Worm (Caenorhabditis elegans) whole organism, L3 larva: ENCODE measurements around the gene rpl-5.

ENCODE experiments used
- ZK546.5 ChIP-seq: sonication (generic microtip); optimal IDR thresholded peaks from 2 replicates; lab custom pipeline; 2017; ENCODE audit warnings: missing biosample characterization, missing genetic modification characterization
- aly-2 ChIP-seq: fragments of 150-350 bp; optimal IDR thresholded peaks from 2 replicates; lab custom pipeline; 2014; ENCODE audit warnings: missing biosample characterization, missing genetic modification characterization
- ama-1 ChIP-seq: fragments of 150-350 bp; optimal IDR thresholded peaks from 2 replicates; lab custom pipeline; 2018
- ceh-16 ChIP-seq: sonication (generic microtip); optimal IDR thresholded peaks from 2 replicates; lab custom pipeline; 2017; ENCODE audit warnings: missing biosample characterization, missing genetic modification characterization
- ceh-28 ChIP-seq: fragments of 150-350 bp; optimal IDR thresholded peaks from 2 replicates; lab custom pipeline; 2014; ENCODE audit warnings: missing biosample characterization, missing genetic modification reagents, missing genetic modification characterization
- ceh-82 ChIP-seq: fragments of 150-350 bp; optimal IDR thresholded peaks from 2 replicates; lab custom pipeline; 2014; ENCODE audit warnings: missing biosample characterization, missing genetic modification characterization
- daf-12 ChIP-seq: fragments of 150-350 bp; optimal IDR thresholded peaks from 2 replicates; lab custom pipeline; 2014; ENCODE audit warnings: missing biosample characterization, missing genetic modification reagents, missing genetic modification characterization
- egl-27 ChIP-seq: sonication (generic microtip); optimal IDR thresholded peaks from 4 replicates; lab custom pipeline; 2017; ENCODE audit warnings: missing biosample characterization, missing genetic modification reagents, missing genetic modification characterization
- egl-5 ChIP-seq: fragments of 150-350 bp; optimal IDR thresholded peaks from 2 replicates; lab custom pipeline; 2017; ENCODE audit warnings: missing biosample characterization, missing genetic modification reagents, missing genetic modification characterization, inconsistent platforms
- elt-2 ChIP-seq: sonication (generic microtip); optimal IDR thresholded peaks from 2 replicates; lab custom pipeline; 2016; ENCODE audit warnings: missing genetic modification reagents, mild to moderate bottlenecking, missing genetic modification characterization, missing compliant biosample characterization
- eor-1 ChIP-seq, 2 experiments: fragments of 150-350 bp; optimal IDR thresholded peaks; 2 replicates each; lab custom pipeline; 2014 to 2018; ENCODE audit warnings: missing biosample characterization in 2 of 2, missing genetic modification characterization in 2 of 2
- fkh-2 ChIP-seq: fragments of 150-350 bp; optimal IDR thresholded peaks from 2 replicates; lab custom pipeline; 2014; ENCODE audit warnings: missing biosample characterization, missing genetic modification reagents, missing genetic modification characterization
- fos-1 ChIP-seq: fragments of 150-350 bp; optimal IDR thresholded peaks from 2 replicates; lab custom pipeline; 2014; ENCODE audit warnings: missing biosample characterization, missing genetic modification characterization
- hmg-11 ChIP-seq: sonication (generic microtip); optimal IDR thresholded peaks from 2 replicates; lab custom pipeline; 2016; ENCODE audit warnings: missing genetic modification characterization, missing compliant biosample characterization
- lin-15B ChIP-seq: fragments of 150-350 bp; optimal IDR thresholded peaks from 2 replicates; lab custom pipeline; 2014; ENCODE audit warnings: missing biosample characterization, missing genetic modification characterization
- lin-39 ChIP-seq: fragments of 150-350 bp; optimal IDR thresholded peaks from 2 replicates; lab custom pipeline; 2018; ENCODE audit warnings: missing biosample characterization, missing genetic modification reagents, missing genetic modification characterization
- nfya-1 ChIP-seq: sonication (generic microtip); optimal IDR thresholded peaks from 2 replicates; lab custom pipeline; 2017; ENCODE audit warnings: missing genetic modification characterization, mild to moderate bottlenecking, missing compliant biosample characterization, antibody characterized with exemption, moderate library complexity; ENCODE audit not compliant: insufficient read depth
- nhr-11 ChIP-seq: fragments of 150-350 bp; optimal IDR thresholded peaks from 2 replicates; lab custom pipeline; 2014; ENCODE audit warnings: missing biosample characterization, missing genetic modification characterization
- nhr-12 ChIP-seq: fragments of 150-350 bp; optimal IDR thresholded peaks from 2 replicates; lab custom pipeline; 2014; ENCODE audit warnings: missing biosample characterization, missing genetic modification characterization
- nhr-23 ChIP-seq: fragments of 150-350 bp; optimal IDR thresholded peaks from 2 replicates; lab custom pipeline; 2014; ENCODE audit warnings: missing biosample characterization, missing genetic modification reagents, missing genetic modification characterization
- nhr-237 ChIP-seq: fragments of 150-350 bp; optimal IDR thresholded peaks from 2 replicates; lab custom pipeline; 2014; ENCODE audit warnings: missing biosample characterization, missing genetic modification characterization
- nhr-25 ChIP-seq: sonication (generic microtip); optimal IDR thresholded peaks from 2 replicates; lab custom pipeline; 2017; ENCODE audit warnings: missing biosample characterization, missing genetic modification characterization
- nhr-43 ChIP-seq: sonication (generic microtip); optimal IDR thresholded peaks from 2 replicates; lab custom pipeline; 2016; ENCODE audit warnings: mild to moderate bottlenecking, missing genetic modification characterization, missing compliant biosample characterization; ENCODE audit not compliant: poor library complexity, severe bottlenecking
- nhr-76 ChIP-seq: fragments of 150-350 bp; sonication (generic microtip); optimal IDR thresholded peaks from 5 replicates; lab custom pipeline; 2014; ENCODE audit warnings: missing biosample characterization, missing genetic modification characterization
- nhr-77 ChIP-seq: fragments of 150-350 bp; optimal IDR thresholded peaks from 2 replicates; lab custom pipeline; 2014; ENCODE audit warnings: missing biosample characterization, missing genetic modification characterization
- pha-4 ChIP-seq: fragments of 150-350 bp; optimal IDR thresholded peaks from 2 replicates; lab custom pipeline; 2014; ENCODE audit warnings: missing biosample characterization, missing genetic modification reagents, missing genetic modification characterization
- pqm-1 ChIP-seq: fragments of 150-350 bp; optimal IDR thresholded peaks from 2 replicates; lab custom pipeline; 2017; ENCODE audit warnings: missing biosample characterization, missing genetic modification characterization, inconsistent platforms
- snpc-4 ChIP-seq: fragments of 150-350 bp; optimal IDR thresholded peaks from 2 replicates; lab custom pipeline; 2014; ENCODE audit warnings: missing biosample characterization, missing genetic modification characterization
- unc-39 ChIP-seq: sonication (generic microtip); optimal IDR thresholded peaks from 4 replicates; lab custom pipeline; 2017; ENCODE audit warnings: missing biosample characterization, missing genetic modification characterization
- zag-1 ChIP-seq: fragments of 150-350 bp; optimal IDR thresholded peaks from 2 replicates; lab custom pipeline; 2014; ENCODE audit warnings: missing biosample characterization, missing genetic modification characterization
- ztf-11 ChIP-seq: fragments of 150-350 bp; optimal IDR thresholded peaks from 2 replicates; lab custom pipeline; 2014; ENCODE audit warnings: missing biosample characterization, missing genetic modification characterization
- ztf-4 ChIP-seq: fragments of 150-350 bp; optimal IDR thresholded peaks from 2 replicates; lab custom pipeline; 2014; ENCODE audit warnings: missing biosample characterization, missing genetic modification characterization

rpl-5 gene

DNA sequence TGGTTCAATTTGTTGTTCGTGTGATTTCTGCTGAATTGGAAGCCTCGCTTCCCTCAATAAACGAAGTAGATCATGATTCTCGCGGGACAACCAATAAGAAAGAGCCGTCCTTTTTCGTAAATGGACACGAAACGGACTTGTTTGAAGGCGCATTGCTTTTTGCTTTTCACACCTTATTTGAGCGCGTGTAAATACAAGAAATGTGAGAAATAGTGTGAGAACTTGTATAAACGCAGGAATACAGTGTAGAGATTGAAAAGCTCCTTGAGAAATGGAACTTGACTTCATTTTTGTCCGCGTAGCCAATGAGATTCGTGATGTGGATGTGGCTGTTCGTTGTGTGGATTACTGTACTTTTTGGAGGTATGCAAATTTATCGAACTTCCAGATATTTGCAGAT, 49.1 kb upstream of the rpl-5 start, which contains the start of gene cht-2:
cht-2 (plus strand) TSS at position 301 of the 400 bp plus-strand sequence.
- TF ChIP-seq lin-15B (tag; lab: Kevin White, UChicago) (no peak), elt-2 (tag; lab: Kevin White, UChicago) (no peak), eor-1 (tag; optimal IDR thresholded peaks at IDR 0.05; lab: Kevin White, UChicago) (no peak), daf-12 (no peak), ceh-82 (tag; lab: Kevin White, UChicago) (no peak), nhr-237 (tag; lab: Kevin White, UChicago) (no peak), egl-27 (no peak), ceh-16 (tag; lab: Kevin White, UChicago) (no peak), unc-39 (tag; lab: Kevin White, UChicago) (no peak)

DNA sequence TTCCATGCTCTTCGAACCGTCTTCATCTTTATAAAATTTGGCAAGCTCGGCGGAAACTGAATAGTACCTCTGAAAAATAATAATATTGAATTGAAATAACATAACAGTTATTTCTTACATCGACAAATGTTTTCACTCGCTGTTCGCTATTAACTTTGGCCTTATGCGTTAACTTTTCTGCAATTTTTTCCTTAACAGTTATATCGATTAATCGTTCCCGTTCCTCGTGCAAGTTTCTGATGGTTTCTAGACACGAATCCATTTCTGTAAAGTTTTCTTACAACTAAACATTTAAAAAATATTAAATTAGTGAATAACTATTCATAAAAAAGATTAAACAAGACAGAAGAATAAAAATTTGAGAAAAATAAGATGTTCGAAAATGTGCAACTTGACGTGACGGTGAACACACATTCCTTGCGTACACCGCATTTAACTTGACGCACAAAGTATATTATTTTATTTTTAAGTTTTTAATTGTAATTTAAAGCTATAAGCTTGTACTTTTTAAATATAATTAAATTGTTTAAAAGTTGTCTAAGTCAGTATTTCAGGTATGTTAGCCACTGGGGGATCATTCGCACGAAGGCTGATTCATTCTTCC, 44.5 kb upstream of the rpl-5 start, which contains the start of the genes prp-9 and mrps-18B:
prp-9 (minus strand) TSS at position 264 of the 604 bp plus-strand sequence.
mrps-18B (plus strand) TSS at position 549 of the 604 bp plus-strand sequence.
- TF ChIP-seq lin-15B (tag; lab: Kevin White, UChicago) (peak; percentile 33), zag-1 (no peak), ztf-11 (tag; lab: Kevin White, UChicago) (no peak), aly-2 (tag; lab: Kevin White, UChicago) (no peak), fos-1 (tag; lab: Kevin White, UChicago) (no peak), ama-1 (lab: Kevin White, UChicago) (no peak), daf-12 (no peak), elt-2 (tag; lab: Kevin White, UChicago) (peak; percentile 13), hmg-11 (tag; lab: Kevin White, UChicago) (peak; percentile 1), lin-39 (tag; lab: Kevin White, UChicago) (no peak), snpc-4 (tag; lab: Kevin White, UChicago) (peak; percentile 71), pha-4 (tag; lab: Kevin White, UChicago) (peak; percentile 71), nhr-23 (tag; lab: Kevin White, UChicago) (peak; percentile 67), nhr-11 (tag; lab: Kevin White, UChicago) (no peak)

DNA sequence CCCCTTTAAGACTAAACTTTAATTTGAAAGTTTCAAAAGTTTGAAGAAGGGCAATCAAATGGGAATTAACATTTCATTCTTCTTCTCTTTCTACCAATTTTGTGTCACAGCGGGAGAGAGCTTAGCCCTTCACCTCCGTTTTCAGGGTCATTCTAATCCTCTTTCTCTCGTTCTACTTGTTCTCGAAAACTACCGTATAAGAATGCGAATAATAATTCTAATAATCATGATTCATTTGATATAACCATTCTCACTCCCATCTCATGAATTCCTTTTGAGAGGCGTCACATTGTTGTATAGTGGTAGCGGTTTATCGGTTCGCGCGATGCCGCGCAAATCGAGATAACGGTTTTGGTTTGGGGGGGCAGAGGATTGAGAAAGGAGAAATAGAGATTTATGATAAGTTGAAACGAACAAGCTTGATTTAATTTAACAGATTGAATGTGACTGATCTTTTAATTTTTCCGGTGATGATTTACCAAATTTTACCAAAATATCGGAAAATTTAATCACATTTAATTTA, 40.5 kb upstream of the rpl-5 start:
- TF ChIP-seq nhr-23 (tag; lab: Kevin White, UChicago) (peak; percentile 11), egl-5 (tag; lab: Kevin White, UChicago) (no peak), nhr-25 (tag; lab: Kevin White, UChicago) (peak; percentile 50)
- TF ChIP-seq, all 47 proteins: peak for 2

DNA sequence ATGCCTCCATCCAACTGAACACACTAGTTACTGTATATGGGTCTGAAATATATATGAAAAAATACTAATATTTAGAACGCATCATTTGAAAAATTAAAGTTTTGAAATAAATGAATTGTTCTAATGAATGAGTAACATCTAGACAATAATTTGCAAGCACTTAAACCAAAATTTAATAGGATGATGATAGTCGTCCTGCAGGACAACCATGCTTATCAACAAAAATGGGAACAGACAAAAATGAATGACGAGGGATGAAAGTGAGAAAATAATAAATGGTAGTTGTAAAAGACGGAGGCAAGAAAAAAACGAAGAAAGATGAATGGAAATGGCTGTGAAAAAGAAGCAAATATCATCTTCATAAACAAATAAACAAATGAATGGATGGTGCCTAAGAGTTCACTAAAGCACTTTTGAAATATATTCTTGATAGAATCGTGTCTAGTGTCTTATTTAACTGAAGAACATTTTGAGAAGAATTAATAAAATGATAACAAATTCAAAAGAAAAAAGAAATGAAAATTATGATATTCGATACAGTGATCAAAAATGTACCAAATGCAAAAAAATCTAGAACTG, 38.5 kb upstream of the rpl-5 start, which contains the start of gene gldi-7:
gldi-7 (minus strand) TSS at position 42 of the 579 bp plus-strand sequence.
- TF ChIP-seq ceh-28 (tag; lab: Kevin White, UChicago), result no peak
- peak; percentile 15 for TF ChIP-seq pqm-1
- TF ChIP-seq nfya-1 (tag; lab: Kevin White, UChicago), result no peak
- TF ChIP-seq elt-2 (tag; lab: Kevin White, UChicago), result no peak
- no peak for TF ChIP-seq nhr-23 (tag; lab: Kevin White, UChicago)

DNA sequence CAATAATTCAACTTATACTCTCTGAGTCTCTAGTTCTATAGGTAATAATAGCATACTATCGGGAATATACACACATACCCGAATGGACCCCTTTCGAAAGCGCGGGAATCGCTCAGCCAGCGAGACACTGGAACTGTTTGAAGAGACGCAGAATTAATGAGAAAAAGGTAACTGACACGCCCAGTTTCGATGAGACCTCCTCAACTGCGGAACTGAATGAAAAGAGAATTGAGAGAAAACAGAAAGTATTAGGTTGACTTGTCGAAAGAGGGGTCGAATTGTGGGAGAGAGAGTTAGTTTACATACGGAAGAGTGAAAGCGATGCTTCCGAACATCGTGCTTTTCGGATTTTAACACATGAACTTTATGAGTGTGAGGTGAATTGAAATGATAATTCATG, 37.7 kb upstream of the rpl-5 start:
- peak; percentile 39 for TF ChIP-seq nhr-23 (tag; lab: Kevin White, UChicago)
- peak; percentile 20 for TF ChIP-seq pha-4 (tag; lab: Kevin White, UChicago)
- no peak for TF ChIP-seq hmg-11 (tag; lab: Kevin White, UChicago)
- no peak for TF ChIP-seq ztf-4 (tag; lab: Kevin White, UChicago)
- no peak for TF ChIP-seq ceh-28 (tag; lab: Kevin White, UChicago)
- TF ChIP-seq nhr-25 (tag; lab: Kevin White, UChicago), result peak; percentile 49

DNA sequence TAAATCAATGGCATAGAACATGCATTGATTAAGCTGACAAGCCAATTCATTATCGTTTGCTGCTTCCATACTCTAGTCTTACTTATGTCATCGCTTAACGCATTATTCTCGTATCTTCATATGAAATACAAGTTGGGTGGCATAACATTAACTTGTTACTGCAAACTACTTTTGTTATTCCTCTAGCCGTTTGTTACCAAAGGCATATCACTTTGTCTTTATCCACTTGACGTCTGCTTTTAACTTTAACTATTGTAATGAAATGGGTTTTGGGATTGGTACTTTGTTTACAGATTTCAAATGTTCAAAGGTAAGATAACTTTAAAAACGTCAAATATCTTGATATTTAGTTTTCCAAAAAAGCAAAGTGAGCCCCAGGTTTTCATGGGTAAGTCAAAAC, 33.7 kb upstream of the rpl-5 start, which contains the start of gene W01C9.2:
W01C9.2 (plus strand) TSS at position 301 of the 400 bp plus-strand sequence.
- TF ChIP-seq nhr-77 (tag; lab: Kevin White, UChicago) (no peak), daf-12 (no peak), nhr-12 (no peak), zag-1 (no peak), eor-1 (tag; optimal IDR thresholded peaks at IDR 0.05; lab: Kevin White, UChicago) (no peak), ceh-28 (tag; lab: Kevin White, UChicago) (no peak), ZK546.5 (tag; lab: Kevin White, UChicago) (no peak), snpc-4 (tag; lab: Kevin White, UChicago) (no peak), pha-4 (tag; lab: Kevin White, UChicago) (no peak), unc-39 (tag; lab: Kevin White, UChicago) (no peak), ztf-11 (tag; lab: Kevin White, UChicago) (no peak), hmg-11 (tag; lab: Kevin White, UChicago) (no peak), nhr-43 (tag; lab: Kevin White, UChicago) (no peak), nhr-11 (tag; lab: Kevin White, UChicago) (no peak), nfya-1 (tag; lab: Kevin White, UChicago) (no peak), fkh-2 (no peak), egl-5 (tag; lab: Kevin White, UChicago) (no peak), nhr-76 (tag; lab: Kevin White, UChicago) (no peak), ztf-4 (tag; lab: Kevin White, UChicago) (no peak)
